Fruit fly (Drosophila melanogaster): ENCODE results near the gene CG46468.

Gene CG46468

dm6 chr2L:9500454-9500853 lies 64.8 kb downstream of the CG46468 start:
- no peak for TF ChIP-seq CG32121 (GFP tag; IDR thresholded peaks at IDR 0.05)
- no peak for TF ChIP-seq CG13204 (GFP tag; optimal IDR thresholded peaks at IDR 0.05)
- TF ChIP-seq CG12605 (GFP tag; IDR thresholded peaks at IDR 0.05): no peak

- TF ChIP-seq rn (GFP tag; IDR thresholded peaks at IDR 0.05) (no peak), CG4496 (GFP tag; IDR thresholded peaks at IDR 0.05) (no peak), CG15710 (tag; optimal IDR thresholded peaks at IDR 0.05) (no peak)
These were observed 66.3 kb downstream of the CG46468 start for dm6 chr2L:9498985-9499249.

All from whole organism, pupa.